Fruit fly (Drosophila melanogaster): ENCODE data around the gene Plp.

Gene Plp

dm6 chr3L:15101639-15102413, 7.3 kb upstream of the Plp start (continued):
- TF ChIP-seq zen (tag; optimal IDR thresholded peaks at IDR 0.05) (peak; percentile 8), CG2678 (tag; optimal IDR thresholded peaks at IDR 0.05) (peak; percentile 24), CG18476 (GFP tag; optimal IDR thresholded peaks at IDR 0.05) (no peak), dimm (GFP tag; IDR thresholded peaks at IDR 0.05) (no peak), CG14710 (tag; optimal IDR thresholded peaks at IDR 0.05) (no peak), CG3163 (GFP tag; optimal IDR thresholded peaks at IDR 0.05) (peak; percentile 28), BtbVII (GFP tag; optimal IDR thresholded peaks at IDR 0.05) (no peak), Dip3 (GFP tag; optimal IDR thresholded peaks at IDR 0.05) (no peak)

dm6 chr3L:15100983-15101382, 6.5 kb upstream of the Plp start:
- TF ChIP-seq danr (GFP tag; IDR thresholded peaks at IDR 0.05) = no peak
- TF ChIP-seq D (optimal IDR thresholded peaks at IDR 0.05) = peak; percentile 15
- TF ChIP-seq D (GFP tag; optimal IDR thresholded peaks at IDR 0.05) = no peak
- TF ChIP-seq ash1 (GFP tag; optimal IDR thresholded peaks at IDR 0.05) = no peak
- TF ChIP-seq oc (tag; optimal IDR thresholded peaks at IDR 0.05) = peak; percentile 12
- TF ChIP-seq sens (GFP tag) = peak; percentile 56
- TF ChIP-seq cg (GFP tag; optimal IDR thresholded peaks at IDR 0.05) = peak; percentile 0
- TF ChIP-seq schlank (tag; optimal IDR thresholded peaks at IDR 0.05) = no peak
- TF ChIP-seq Jarid2 (GFP tag; optimal IDR thresholded peaks at IDR 0.05) = no peak
- peak; percentile 52; the same call in 1 of the 2 replicates for TF ChIP-seq Adf1 (GFP tag; IDR thresholded peaks at IDR 0.05)

- TF ChIP-seq cg (GFP tag; optimal IDR thresholded peaks at IDR 0.05) (peak; percentile 1), pnt (GFP tag; optimal IDR thresholded peaks at IDR 0.05) (no peak), tin (GFP tag; optimal IDR thresholded peaks at IDR 0.05) (no peak), CG11456 (GFP tag; IDR thresholded peaks at IDR 0.05) (no peak), Hey (tag; optimal IDR thresholded peaks at IDR 0.05) (peak; percentile 4), CG4282 (GFP tag; optimal IDR thresholded peaks at IDR 0.05) (no peak), CG5180 (GFP tag; optimal IDR thresholded peaks at IDR 0.05) (no peak), CG8765 (GFP tag; IDR thresholded peaks at IDR 0.05) (peak; percentile 24; the same call in 1 of the 2 replicates), CG10267 (tag; optimal IDR thresholded peaks at IDR 0.05) (no peak), CHES-1-like (GFP tag; optimal IDR thresholded peaks at IDR 0.05) (no peak), twi (tag; optimal IDR thresholded peaks at IDR 0.05) (peak; percentile 4), ind (GFP tag; optimal IDR thresholded peaks at IDR 0.05) (no peak), GATAe (GFP tag; conservative IDR thresholded peaks at IDR 0.05) (no peak), knrl (GFP tag; IDR thresholded peaks at IDR 0.05; ENCODE audit: partially characterized antibody) (no peak), tio (GFP tag; optimal IDR thresholded peaks at IDR 0.05) (no peak), CG15479 (GFP tag; optimal IDR thresholded peaks at IDR 0.05) (peak; percentile 28), CG11247 (GFP tag; IDR thresholded peaks at IDR 0.05) (no peak), Camta (GFP tag; optimal IDR thresholded peaks at IDR 0.05) (no peak), D19A (tag; optimal IDR thresholded peaks at IDR 0.05) (no peak)
Observed at dm6 chr3L:15099541-15099940, 5.0 kb upstream of the Plp start.

Measured in whole organism, embryonic.